Worm (Caenorhabditis elegans) whole organism, L2 larva: ENCODE measurements around the gene srab-22.

ENCODE experiments used
- Y55F3AM.14 ChIP-seq: fragments of 200-800 bp; sonication (Bioruptor generic); optimal IDR thresholded peaks from 2 replicates; lab custom pipeline; 2018; ENCODE audit warnings: mild to moderate bottlenecking, missing genetic modification characterization, missing compliant biosample characterization
- alr-1 ChIP-seq: fragments of 150-350 bp; optimal IDR thresholded peaks from 2 replicates; lab custom pipeline; 2014; ENCODE audit warnings: missing biosample characterization, missing genetic modification characterization
- lin-11 ChIP-seq: fragments of 150-350 bp; sonication (generic microtip); optimal IDR thresholded peaks from 2 replicates; lab custom pipeline; 2014; ENCODE audit warnings: missing biosample characterization, missing genetic modification characterization, inconsistent platforms, mixed read lengths
- nhr-6 ChIP-seq: fragments of 150-350 bp; optimal IDR thresholded peaks from 2 replicates; lab custom pipeline; 2014; ENCODE audit warnings: missing biosample characterization, missing genetic modification characterization

DNA sequence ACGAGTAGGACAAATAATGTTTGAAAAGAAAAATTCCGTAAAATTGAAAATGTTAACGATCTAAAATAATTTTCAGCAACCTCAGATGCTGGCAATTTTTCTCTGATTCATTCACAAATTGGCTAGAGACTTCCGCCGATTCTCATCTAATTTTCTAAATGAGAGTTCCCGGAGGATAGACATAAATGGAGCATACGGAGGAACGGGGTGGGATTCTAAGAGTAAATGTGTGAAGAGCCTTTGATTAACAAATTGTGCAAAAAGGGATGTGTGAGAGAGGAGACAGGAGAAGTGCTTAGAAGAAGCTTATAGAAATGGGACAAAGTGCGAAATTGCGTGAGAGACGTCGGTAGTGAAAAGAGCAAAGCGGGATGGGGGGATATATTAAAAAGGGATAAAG, 25.5 kb downstream of the srab-22 start:
- no peak for TF ChIP-seq Y55F3AM.14 (GFP tag; lab: Kevin White, UChicago)
- no peak for TF ChIP-seq lin-11 (tag; lab: Kevin White, UChicago)
- no peak for TF ChIP-seq alr-1 (tag; lab: Kevin White, UChicago)
- no peak for TF ChIP-seq nhr-6
